Worm (Caenorhabditis elegans): Measurements from ENCODE around the gene Y9C12A.1.

DNA sequence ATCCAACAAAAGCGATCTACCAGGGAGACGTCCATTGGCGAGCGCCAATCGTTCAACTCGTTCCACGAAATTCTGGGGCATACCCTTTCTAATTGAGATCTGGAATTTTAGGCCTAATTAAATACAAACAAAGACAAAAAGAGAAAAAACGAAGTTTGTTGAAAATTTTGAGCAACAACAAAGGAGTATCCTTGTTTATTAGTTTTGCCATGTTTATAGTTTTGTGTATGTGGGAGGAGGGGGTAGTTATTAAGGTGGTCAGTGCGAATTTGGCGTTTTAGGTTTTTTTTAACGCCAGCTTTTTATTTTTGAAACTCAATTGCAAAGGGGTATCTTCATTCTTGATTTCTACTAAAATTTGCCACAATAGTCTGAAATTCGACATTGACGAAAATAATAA, 31.8 kb upstream of the Y9C12A.1 start, which contains the start of gene irk-2:
- no peak for TF ChIP-seq hmg-4 (GFP tag; optimal IDR thresholded peaks at IDR 0.05)
- no peak for TF ChIP-seq flt-1 (GFP tag; IDR thresholded peaks at IDR 0.05)
- no peak for TF ChIP-seq hnd-1 (tag; optimal IDR thresholded peaks at IDR 0.05)
- TF ChIP-seq ama-1 (optimal IDR thresholded peaks at IDR 0.05), result no peak
- TF ChIP-seq tbx-11 (GFP tag; IDR thresholded peaks at IDR 0.05), result no peak
- TF ChIP-seq scrt-1 (GFP tag; IDR thresholded peaks at IDR 0.05), result no peak
- no peak for TF ChIP-seq B0310.2 (tag; optimal IDR thresholded peaks at IDR 0.05)
- TF ChIP-seq ceh-13 (GFP tag; optimal IDR thresholded peaks at IDR 0.05), result no peak
- no peak for TF ChIP-seq sea-1 (GFP tag; conservative IDR thresholded peaks at IDR 0.05)
- no peak for TF ChIP-seq tbx-37 (GFP tag; conservative IDR thresholded peaks at IDR 0.05)
